Fruit fly (Drosophila melanogaster): Measurements from ENCODE around the gene comm2.

comm2 gene

DNA sequence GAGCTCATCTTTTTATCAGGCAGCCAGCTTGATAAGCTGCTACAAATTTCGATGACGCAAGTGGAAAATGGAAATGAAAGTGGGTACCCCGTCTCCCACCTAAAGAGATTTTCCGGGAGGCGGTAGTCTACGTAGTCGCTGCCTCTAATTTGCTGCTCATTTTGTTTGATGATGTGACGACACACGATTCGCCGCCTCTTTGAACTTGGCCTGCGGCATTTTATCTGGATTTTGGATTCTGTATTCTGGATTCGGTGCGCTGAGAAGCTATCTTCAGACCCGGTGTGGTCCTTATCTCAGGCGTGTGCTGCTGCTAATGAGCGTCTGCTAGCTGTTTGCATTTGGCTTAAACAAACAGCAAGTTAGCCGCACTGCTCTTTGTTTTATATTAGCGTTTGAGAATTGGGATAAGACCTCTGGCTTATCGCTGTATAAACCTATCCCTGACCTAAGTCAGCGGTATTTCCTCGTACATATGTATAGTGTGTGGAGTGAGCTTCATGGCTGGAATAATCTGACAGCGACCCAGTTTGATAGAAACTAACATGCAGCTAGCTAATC lies 14.4 kb upstream of the comm2 start (continued):
- TF ChIP-seq Camta (GFP tag; optimal IDR thresholded peaks at IDR 0.05): peak; percentile 52
- TF ChIP-seq bab2 (GFP tag; optimal IDR thresholded peaks at IDR 0.05): peak; percentile 74
- peak; percentile 55 for TF ChIP-seq MTF-1 (GFP tag; optimal IDR thresholded peaks at IDR 0.05; ENCODE audit: borderline replicate concordance)
- peak; percentile 14 for TF ChIP-seq CG31365 (tag; optimal IDR thresholded peaks at IDR 0.05)
- TF ChIP-seq CG7839 (tag; optimal IDR thresholded peaks at IDR 0.05): peak; percentile 16
- peak; percentile 74 for TF ChIP-seq CG5953 (GFP tag; IDR thresholded peaks at IDR 0.05)
- TF ChIP-seq CTCF (GFP tag; optimal IDR thresholded peaks at IDR 0.05): no peak
- peak; percentile 71 for TF ChIP-seq Awh (GFP tag; IDR thresholded peaks at IDR 0.05)
- TF ChIP-seq HLH3B (GFP tag; IDR thresholded peaks at IDR 0.05): peak; percentile 25; the same call in 1 of the 2 replicates
- TF ChIP-seq gcm2 (GFP tag; optimal IDR thresholded peaks at IDR 0.05): no peak
- TF ChIP-seq H15 (GFP tag; IDR thresholded peaks at IDR 0.05): no peak
- TF ChIP-seq scrt (GFP tag; optimal IDR thresholded peaks at IDR 0.05): peak; percentile 38
- TF ChIP-seq CG14050 (GFP tag; IDR thresholded peaks at IDR 0.05): no peak
- no peak for TF ChIP-seq prd (optimal IDR thresholded peaks at IDR 0.05)
- peak; percentile 61; the same call in 2 of the 3 replicates for TF ChIP-seq prd (GFP tag; IDR thresholded peaks at IDR 0.05)
- no peak for TF ChIP-seq tgo (GFP tag; IDR thresholded peaks at IDR 0.05)
- peak; percentile 67 for TF ChIP-seq CrebB (tag; optimal IDR thresholded peaks at IDR 0.05)
- TF ChIP-seq CG17328 (GFP tag; IDR thresholded peaks at IDR 0.05): peak; percentile 57
- no peak for TF ChIP-seq kah (GFP tag; optimal IDR thresholded peaks at IDR 0.05)
- TF ChIP-seq ttk (GFP tag; IDR thresholded peaks at IDR 0.05): 0 out of 2 replicates have a peak, but pooled peaks have one; percentile 17
- peak; percentile 80 for TF ChIP-seq CG12236 (GFP tag; optimal IDR thresholded peaks at IDR 0.05)
- TF ChIP-seq seq (GFP tag; IDR thresholded peaks at IDR 0.05): peak; percentile 71
- peak; percentile 12 for TF ChIP-seq B-H2 (GFP tag; optimal IDR thresholded peaks at IDR 0.05)
- peak; percentile 58 for TF ChIP-seq BtbVII (GFP tag; optimal IDR thresholded peaks at IDR 0.05)
- TF ChIP-seq CG2129 (GFP tag; IDR thresholded peaks at IDR 0.05; ENCODE audit: partially characterized antibody): no peak
- TF ChIP-seq Hmr (GFP tag; optimal IDR thresholded peaks at IDR 0.05): peak; percentile 75
- peak; percentile 60 for TF ChIP-seq kay (GFP tag; optimal IDR thresholded peaks at IDR 0.05)
- peak; percentile 40 for TF ChIP-seq kni (GFP tag; optimal IDR thresholded peaks at IDR 0.05)
- peak; percentile 16 for TF ChIP-seq en (GFP tag; optimal IDR thresholded peaks at IDR 0.05)
- no peak for TF ChIP-seq tna (GFP tag; IDR thresholded peaks at IDR 0.05; ENCODE audit: partially characterized antibody)
- TF ChIP-seq zen2 (GFP tag; IDR thresholded peaks at IDR 0.05; ENCODE audit: partially characterized antibody): no peak
- TF ChIP-seq so (GFP tag; IDR thresholded peaks at IDR 0.05): 0 out of 3 replicates have a peak, but pooled peaks have one; percentile 62
- peak; percentile 69 for TF ChIP-seq CG15696 (tag; optimal IDR thresholded peaks at IDR 0.05)
- TF ChIP-seq Vsx1 (GFP tag; optimal IDR thresholded peaks at IDR 0.05): peak; percentile 74
- TF ChIP-seq CG11695 (GFP tag; IDR thresholded peaks at IDR 0.05): peak; percentile 60; the same call in 1 of the 3 replicates
- TF ChIP-seq Dip2 (GFP tag; IDR thresholded peaks at IDR 0.05): no peak
- peak; percentile 63; the same call in 2 of the 3 replicates for TF ChIP-seq CG11456 (GFP tag; IDR thresholded peaks at IDR 0.05)
- peak; percentile 65 for TF ChIP-seq Blimp-1 (GFP tag; optimal IDR thresholded peaks at IDR 0.05)
- TF ChIP-seq CG7556 (GFP tag; optimal IDR thresholded peaks at IDR 0.05): peak; percentile 43
- peak; percentile 13 for TF ChIP-seq D19A (tag; optimal IDR thresholded peaks at IDR 0.05)
- peak; percentile 28 for TF ChIP-seq cwo (GFP tag; optimal IDR thresholded peaks at IDR 0.05)
- peak; percentile 20; the same call in 1 of the 2 replicates for TF ChIP-seq CG31441 (GFP tag; IDR thresholded peaks at IDR 0.05)
- TF ChIP-seq zf30C (GFP tag; optimal IDR thresholded peaks at IDR 0.05): no peak
- peak; percentile 86 for TF ChIP-seq CG1792 (GFP tag; optimal IDR thresholded peaks at IDR 0.05)
- TF ChIP-seq toy (GFP tag; IDR thresholded peaks at IDR 0.05): no peak
- TF ChIP-seq NK7.1 (GFP tag; optimal IDR thresholded peaks at IDR 0.05): peak; percentile 30
- no peak for TF ChIP-seq CG34376 (GFP tag; optimal IDR thresholded peaks at IDR 0.05)
- TF ChIP-seq CG4404 (GFP tag; IDR thresholded peaks at IDR 0.05): 0 out of 2 replicates have a peak, but pooled peaks have one; percentile 11
- peak; percentile 71 for TF ChIP-seq CG1024 (GFP tag; IDR thresholded peaks at IDR 0.05)
- TF ChIP-seq Oaz (GFP tag; IDR thresholded peaks at IDR 0.05): no peak
- TF ChIP-seq CG1529 (GFP tag; optimal IDR thresholded peaks at IDR 0.05): peak; percentile 51
